Worm (Caenorhabditis elegans) whole organism, early embryonic: ENCODE data around the gene M04D8.7.

Experiments
- B0310.2 ChIP-seq: sonication (generic microtip); optimal IDR thresholded peaks from 2 replicates; lab custom pipeline; 2016; ENCODE audit warnings: mild to moderate bottlenecking, missing genetic modification characterization, missing compliant biosample characterization
- aly-1 ChIP-seq: sonication (generic microtip); optimal IDR thresholded peaks from 2 replicates; lab custom pipeline; 2016; ENCODE audit warnings: missing genetic modification characterization, missing compliant biosample characterization
- ama-1 ChIP-seq: fragments of 150-350 bp; optimal IDR thresholded peaks from 2 replicates; lab custom pipeline; 2014
- ets-7 ChIP-seq: sonication (generic microtip); optimal IDR thresholded peaks from 2 replicates; lab custom pipeline; 2016; ENCODE audit warnings: missing genotype, missing genetic modification characterization, missing compliant biosample characterization
- flt-1 ChIP-seq: fragments of 200-800 bp; sonication (Bioruptor generic); IDR thresholded peaks from 2 replicates; pipeline ENCODE4 v1.3.6; 2022; ENCODE audit warnings: missing genetic modification characterization, missing compliant biosample characterization
- hmbx-1 ChIP-seq: sonication (generic microtip); optimal IDR thresholded peaks from 2 replicates; lab custom pipeline; 2016; ENCODE audit warnings: mild to moderate bottlenecking, missing genetic modification characterization, missing compliant biosample characterization
- hmg-4 ChIP-seq: fragments of 200-800 bp; sonication (Bioruptor generic); optimal IDR thresholded peaks from 2 replicates; lab custom pipeline; 2018; ENCODE audit warnings: mild to moderate bottlenecking, missing genetic modification characterization, missing compliant biosample characterization
- hnd-1 ChIP-seq: sonication (generic microtip); optimal IDR thresholded peaks from 2 replicates; lab custom pipeline; 2016; ENCODE audit warnings: missing genetic modification characterization, missing compliant biosample characterization
- pes-1 ChIP-seq: fragments of 200-800 bp; sonication (Bioruptor generic); IDR thresholded peaks from 2 replicates; pipeline ENCODE4 v1.3.6; 2022; ENCODE audit warnings: missing genetic modification reagents, missing genetic modification characterization, missing compliant biosample characterization
- tbx-11 ChIP-seq: fragments of 200-800 bp; sonication (Bioruptor generic); IDR thresholded peaks from 2 replicates; pipeline ENCODE4 v1.3.6; 2022; ENCODE audit warnings: missing genetic modification characterization, missing compliant biosample characterization
- tbx-37 ChIP-seq: fragments of 200-800 bp; sonication (Bioruptor generic); conservative IDR thresholded peaks from 2 replicates; pipeline ENCODE4 v1.3.6; 2022; ENCODE audit warnings: missing genetic modification reagents, missing genetic modification characterization, missing compliant biosample characterization
- tra-4 ChIP-seq: sonication (generic microtip); optimal IDR thresholded peaks from 2 replicates; lab custom pipeline; 2017; ENCODE audit warnings: missing genetic modification characterization, missing compliant biosample characterization

DNA sequence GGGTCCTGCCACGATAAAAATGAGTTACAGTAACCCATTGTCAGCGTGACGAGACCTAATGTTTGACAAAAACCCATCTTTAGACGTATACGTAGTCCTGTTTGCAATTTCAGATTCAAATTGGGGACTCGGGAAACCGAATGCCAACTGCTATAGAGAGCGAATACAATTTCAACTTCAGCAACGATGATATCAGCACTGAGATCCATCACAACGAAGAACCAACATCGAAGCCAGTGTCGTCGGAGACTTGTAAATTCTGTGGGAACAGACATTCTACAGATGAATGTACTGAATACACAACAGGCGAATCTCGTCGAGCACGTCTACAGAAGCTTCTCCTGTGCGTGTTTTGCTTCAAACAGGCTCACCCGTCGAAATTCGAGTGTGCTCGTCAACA is 48.3 kb downstream of the M04D8.7 start:
- no peak for TF ChIP-seq pes-1 (GFP tag; lab: Robert Waterston, UW)
- no peak for TF ChIP-seq ama-1 (lab: Kevin White, UChicago)
- no peak for TF ChIP-seq ets-7 (tag; lab: Kevin White, UChicago)
- no peak for TF ChIP-seq hmbx-1 (tag; lab: Kevin White, UChicago)
- TF ChIP-seq flt-1 (GFP tag; lab: Robert Waterston, UW) = no peak
- no peak for TF ChIP-seq tbx-11 (GFP tag; lab: Robert Waterston, UW)
- no peak for TF ChIP-seq hnd-1
- TF ChIP-seq aly-1 (tag; lab: Kevin White, UChicago) = no peak
- TF ChIP-seq hmg-4 (GFP tag; lab: Kevin White, UChicago) = no peak
- no peak for TF ChIP-seq B0310.2 (tag; lab: Kevin White, UChicago)
- no peak for TF ChIP-seq tbx-37 (GFP tag; lab: Robert Waterston, UW)
- TF ChIP-seq tra-4 (tag; lab: Kevin White, UChicago) = no peak
